Worm (Caenorhabditis elegans) whole organism, L4 larva: ENCODE measurements around the gene hpo-19.

Source experiments
- Y75B8A.6 ChIP-seq: fragments of 200-800 bp; sonication (Bioruptor generic); IDR thresholded peaks from 2 replicates; pipeline ENCODE4 v1.3.6; 2022; ENCODE audit warnings: missing genetic modification reagents, missing genetic modification characterization, missing compliant biosample characterization
- ZK546.5 ChIP-seq, 2 experiments: sonication (generic microtip); optimal IDR thresholded peaks; 2 replicates each; lab custom pipeline; 2017; ENCODE audit warnings: missing biosample characterization in 2 of 2, missing genetic modification characterization in 2 of 2
- aly-2 ChIP-seq: sonication (generic microtip); optimal IDR thresholded peaks from 2 replicates; lab custom pipeline; 2018; ENCODE audit warnings: missing biosample characterization, missing genetic modification characterization
- ama-1 ChIP-seq: fragments of 150-350 bp; optimal IDR thresholded peaks from 2 replicates; lab custom pipeline; 2014; ENCODE audit warnings: inconsistent platforms, mixed read lengths
- arid-1 ChIP-seq: fragments of 200-800 bp; sonication (Bioruptor generic); conservative IDR thresholded peaks from 2 replicates; pipeline ENCODE4 v1.3.6; 2022; ENCODE audit warnings: missing genetic modification reagents, missing genetic modification characterization, missing compliant biosample characterization
- daf-12 ChIP-seq: fragments of 150-350 bp; optimal IDR thresholded peaks from 2 replicates; lab custom pipeline; 2014; ENCODE audit warnings: missing biosample characterization, missing genetic modification reagents, missing genetic modification characterization
- daf-16 ChIP-seq, 3 experiments: sonication (generic microtip); optimal IDR thresholded peaks; 2 replicates each; lab custom pipeline; 2016 to 2017; ENCODE audit warnings: missing genetic modification characterization in 3 of 3, missing genetic modification reagents in 3 of 3, mild to moderate bottlenecking in 2 of 3, missing compliant biosample characterization in 2 of 3, missing biosample characterization in 1 of 3, moderate library complexity in 1 of 3
- daf-19 ChIP-seq: fragments of 200-800 bp; sonication (Bioruptor generic); conservative IDR thresholded peaks from 2 replicates; pipeline ENCODE4 v1.3.6; 2022; ENCODE audit warnings: missing genetic modification characterization, missing compliant biosample characterization
- daf-8 ChIP-seq: fragments of 200-800 bp; sonication (Bioruptor generic); IDR thresholded peaks from 2 replicates; pipeline ENCODE4 v1.3.6; 2022; ENCODE audit warnings: missing genetic modification characterization, missing compliant biosample characterization
- dmd-6 ChIP-seq: fragments of 200-800 bp; sonication (Bioruptor generic); IDR thresholded peaks from 2 replicates; pipeline ENCODE4 v1.3.6; 2022; ENCODE audit warnings: missing genetic modification reagents, missing genetic modification characterization, missing compliant biosample characterization
- dpl-1 ChIP-seq: fragments of 150-350 bp; optimal IDR thresholded peaks from 2 replicates; lab custom pipeline; 2014; ENCODE audit warnings: missing biosample characterization, missing genetic modification reagents, missing genetic modification characterization
- duxl-1 ChIP-seq: sonication (generic microtip); optimal IDR thresholded peaks from 2 replicates; lab custom pipeline; 2016; ENCODE audit warnings: mild to moderate bottlenecking, missing genetic modification characterization, moderate library complexity, missing compliant biosample characterization; ENCODE audit not compliant: poor library complexity
- dve-1 ChIP-seq: sonication (generic microtip); optimal IDR thresholded peaks from 2 replicates; lab custom pipeline; 2017; ENCODE audit warnings: antibody characterized with exemption, mild to moderate bottlenecking, missing genetic modification characterization, missing compliant biosample characterization; ENCODE audit not compliant: insufficient read depth
- egl-27 ChIP-seq: sonication (generic microtip); optimal IDR thresholded peaks from 3 replicates; lab custom pipeline; 2017; ENCODE audit warnings: missing biosample characterization, missing genetic modification reagents, missing genetic modification characterization
- egl-43 ChIP-seq: fragments of 200-800 bp; sonication (Bioruptor generic); IDR thresholded peaks from 2 replicates; pipeline ENCODE4 v1.3.6; 2022; ENCODE audit warnings: missing genetic modification reagents, missing genetic modification characterization, missing compliant biosample characterization
- gei-8 ChIP-seq: fragments of 200-800 bp; sonication (Bioruptor generic); optimal IDR thresholded peaks from 2 replicates; lab custom pipeline; 2018; ENCODE audit warnings: mild to moderate bottlenecking, missing genetic modification characterization, missing compliant biosample characterization
- hlh-11 ChIP-seq: fragments of 200-800 bp; sonication (Bioruptor generic); optimal IDR thresholded peaks from 2 replicates; lab custom pipeline; 2018; ENCODE audit warnings: mild to moderate bottlenecking, missing genetic modification characterization, missing compliant biosample characterization
- hlh-30 ChIP-seq: sonication (generic microtip); optimal IDR thresholded peaks from 2 replicates; lab custom pipeline; 2017; ENCODE audit warnings: antibody characterized with exemption, mild to moderate bottlenecking, missing genetic modification characterization, missing compliant biosample characterization; ENCODE audit not compliant: insufficient read depth
- jun-1 ChIP-seq: fragments of 150-350 bp; optimal IDR thresholded peaks from 2 replicates; lab custom pipeline; 2014; ENCODE audit warnings: missing biosample characterization, missing genetic modification reagents, missing genetic modification characterization
- lin-1 ChIP-seq: fragments of 200-800 bp; sonication (Bioruptor generic); IDR thresholded peaks from 2 replicates; pipeline ENCODE4 v1.3.6; 2022; ENCODE audit warnings: missing genetic modification reagents, missing genetic modification characterization, missing compliant biosample characterization
- lin-38 ChIP-seq: fragments of 200-800 bp; sonication (Bioruptor generic); IDR thresholded peaks from 2 replicates; pipeline ENCODE4 v1.3.6; 2022; ENCODE audit warnings: missing genetic modification reagents, missing genetic modification characterization, missing compliant biosample characterization
- mdt-29 ChIP-seq: fragments of 200-800 bp; sonication (Bioruptor generic); IDR thresholded peaks from 2 replicates; pipeline ENCODE4 v1.3.6; 2022; ENCODE audit warnings: missing genetic modification reagents, missing genetic modification characterization, missing compliant biosample characterization
- mxl-2 ChIP-seq: fragments of 200-800 bp; sonication (Bioruptor generic); conservative IDR thresholded peaks from 2 replicates; pipeline ENCODE4 v1.3.6; 2022; ENCODE audit warnings: missing genetic modification reagents, missing genetic modification characterization, missing compliant biosample characterization
- nhr-102 ChIP-seq: sonication (generic microtip); optimal IDR thresholded peaks from 2 replicates; lab custom pipeline; 2016; ENCODE audit warnings: mild to moderate bottlenecking, missing genetic modification characterization, moderate library complexity, missing compliant biosample characterization
- nhr-237 ChIP-seq: sonication (generic microtip); optimal IDR thresholded peaks from 2 replicates; lab custom pipeline; 2017; ENCODE audit warnings: missing biosample characterization, missing genetic modification characterization
- nhr-25 ChIP-seq: sonication (generic microtip); optimal IDR thresholded peaks from 2 replicates; lab custom pipeline; 2017; ENCODE audit warnings: missing genetic modification characterization, mild to moderate bottlenecking, missing compliant biosample characterization, antibody characterized with exemption, moderate library complexity, borderline replicate concordance; ENCODE audit not compliant: insufficient read depth
- nhr-28 ChIP-seq: fragments of 150-350 bp; optimal IDR thresholded peaks from 2 replicates; lab custom pipeline; 2014; ENCODE audit warnings: missing biosample characterization, missing genetic modification characterization
- nhr-48 ChIP-seq: sonication (generic microtip); optimal IDR thresholded peaks from 2 replicates; lab custom pipeline; 2016; ENCODE audit warnings: mild to moderate bottlenecking, missing genetic modification characterization, missing compliant biosample characterization
- nhr-6 ChIP-seq: fragments of 150-350 bp; optimal IDR thresholded peaks from 2 replicates; lab custom pipeline; 2014; ENCODE audit warnings: missing biosample characterization, missing genetic modification characterization
- nhr-77 ChIP-seq: fragments of 150-350 bp; optimal IDR thresholded peaks from 2 replicates; lab custom pipeline; 2014; ENCODE audit warnings: missing biosample characterization, missing genetic modification characterization
- pqm-1 ChIP-seq: sonication (generic microtip); optimal IDR thresholded peaks from 2 replicates; lab custom pipeline; 2017; ENCODE audit warnings: missing biosample characterization, missing genetic modification characterization
- rbr-2 ChIP-seq: sonication (generic microtip); optimal IDR thresholded peaks from 2 replicates; lab custom pipeline; 2016; ENCODE audit warnings: missing genotype, missing genetic modification characterization, missing compliant biosample characterization
- saeg-2 ChIP-seq: fragments of 200-800 bp; sonication (Bioruptor generic); IDR thresholded peaks from 2 replicates; pipeline ENCODE4 v1.3.6; 2022; ENCODE audit warnings: missing genetic modification reagents, missing genetic modification characterization, missing compliant biosample characterization
- sdz-12 ChIP-seq: fragments of 200-800 bp; sonication (Bioruptor generic); optimal IDR thresholded peaks from 2 replicates; lab custom pipeline; 2018; ENCODE audit warnings: mild to moderate bottlenecking, missing genetic modification characterization, missing compliant biosample characterization
- skn-1 ChIP-seq: fragments of 150-350 bp; optimal IDR thresholded peaks from 2 replicates; lab custom pipeline; 2014; ENCODE audit warnings: missing biosample characterization, missing genetic modification characterization
- spr-3 ChIP-seq: fragments of 200-800 bp; sonication (Bioruptor generic); optimal IDR thresholded peaks from 2 replicates; lab custom pipeline; 2018; ENCODE audit warnings: mild to moderate bottlenecking, missing genetic modification characterization, missing compliant biosample characterization
- tra-1 ChIP-seq: fragments of 200-800 bp; sonication (Bioruptor generic); IDR thresholded peaks from 2 replicates; pipeline ENCODE4 v1.3.6; 2022; ENCODE audit warnings: missing genetic modification reagents, missing genetic modification characterization, missing compliant biosample characterization
- unc-62 ChIP-seq, 3 experiments: fragments of 150-350 bp in 1 of 3; sonication (generic microtip); optimal IDR thresholded peaks in 2 of 3; peaks in 1 of 3; 1 replicate in 1 of 3; 2 replicates in 2 of 3; lab custom pipeline; 2014 to 2017; ENCODE audit warnings: missing biosample characterization in 3 of 3, missing genetic modification characterization in 3 of 3, missing genetic modification reagents in 3 of 3, missing genotype in 1 of 3
- zfp-2 ChIP-seq: sonication (generic microtip); optimal IDR thresholded peaks from 2 replicates; lab custom pipeline; 2016; ENCODE audit warnings: mild to moderate bottlenecking, missing genetic modification characterization, missing compliant biosample characterization
- zfp-3 ChIP-seq: fragments of 200-800 bp; sonication (Bioruptor generic); conservative IDR thresholded peaks from 2 replicates; pipeline ENCODE4 v1.3.6; 2022; ENCODE audit warnings: missing genetic modification reagents, missing genetic modification characterization, missing compliant biosample characterization

hpo-19 gene

DNA sequence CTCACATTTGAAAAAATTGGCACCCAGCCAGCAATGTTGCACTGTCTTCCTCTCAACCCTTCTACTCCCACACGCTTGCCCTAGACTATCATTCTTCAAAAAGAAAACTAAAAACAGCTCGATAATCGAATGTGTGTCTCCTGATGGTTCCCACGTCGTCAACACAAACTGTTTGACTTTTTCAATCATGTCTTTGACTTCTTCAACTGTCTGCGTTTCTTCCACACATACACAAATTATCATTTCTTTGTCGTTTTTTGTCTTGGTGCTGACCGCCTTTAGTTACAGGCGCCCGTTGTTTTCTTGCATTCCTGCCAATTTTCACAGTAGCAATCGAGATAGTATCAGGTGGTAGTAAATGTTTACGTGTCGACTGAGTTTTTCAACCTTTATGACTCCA is 26.2 kb downstream of the hpo-19 start (continued):
- TF ChIP-seq ZK546.5 (tag; optimal IDR thresholded peaks at IDR 0.05; lab: Kevin White, UChicago) (no peak), duxl-1 (tag; lab: Kevin White, UChicago) (no peak), dpl-1 (GFP tag; lab: Kevin White, UChicago) (peak; percentile 32), daf-19 (GFP tag; lab: Robert Waterston, UW) (no peak), zfp-2 (tag; lab: Kevin White, UChicago) (no peak), dmd-6 (GFP tag; lab: Robert Waterston, UW) (peak; percentile 32; the same call in 1 of the 2 replicates), rbr-2 (no peak), sdz-12 (no peak), nhr-102 (tag; lab: Kevin White, UChicago) (no peak), saeg-2 (GFP tag; lab: Robert Waterston, UW) (no peak), nhr-237 (tag; lab: Kevin White, UChicago) (no peak), zfp-3 (GFP tag; lab: Robert Waterston, UW) (no peak), nhr-25 (tag; lab: Kevin White, UChicago) (no peak)

DNA sequence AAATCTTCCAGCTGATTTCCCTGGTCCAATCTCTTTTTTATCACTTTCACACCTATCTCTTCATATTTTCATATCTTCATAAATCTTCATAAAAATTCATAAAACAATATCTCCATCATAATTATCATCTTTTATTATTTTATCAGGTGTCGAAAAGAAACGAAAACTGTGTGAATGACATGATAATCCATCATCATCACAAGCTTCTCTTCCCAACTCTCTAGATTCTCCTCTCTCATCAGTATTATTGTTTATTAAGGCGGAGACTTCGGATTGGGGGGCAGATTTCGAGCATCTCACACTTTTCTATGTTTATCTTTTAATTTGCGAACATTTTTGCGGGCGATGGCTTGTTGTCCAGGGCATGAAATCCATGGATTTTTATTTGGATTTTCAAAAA is 27.8 kb downstream of the hpo-19 start:
- no peak for TF ChIP-seq mxl-2 (GFP tag; lab: Robert Waterston, UW)
- TF ChIP-seq aly-2 (tag; lab: Kevin White, UChicago), result no peak
- TF ChIP-seq egl-43, result no peak

ce11 chrV:6464765-6465164 is 28.3 kb downstream of the hpo-19 start, which contains the start of gene unc-83:
Gene unc-83 (plus strand): TSS chrV:6465065.
- TF ChIP-seq mdt-29 (no peak), unc-62 (GFP tag; optimal IDR thresholded peaks at IDR 0.05 in 1 of 2; lab: Kevin White, UChicago) (peak in 1 of 2 experiments; percentile 45), unc-62 (tag; optimal IDR thresholded peaks at IDR 0.05; lab: Kevin White, UChicago) (no peak)

- TF ChIP-seq tra-1 (GFP tag; lab: Robert Waterston, UW) (no peak), daf-12 (tag; lab: Kevin White, UChicago) (no peak), arid-1 (no peak), rbr-2 (no peak), egl-27 (no peak), lin-38 (no peak), hlh-30 (no peak), ama-1 (no peak), nhr-102 (tag; lab: Kevin White, UChicago) (no peak), daf-8 (no peak), jun-1 (tag; lab: Kevin White, UChicago) (no peak), Y75B8A.6 (GFP tag; lab: Robert Waterston, UW) (no peak), nhr-48 (tag; lab: Kevin White, UChicago) (no peak), zfp-2 (tag; lab: Kevin White, UChicago) (no peak)
These were observed 31.2 kb downstream of the hpo-19 start for ce11 chrV:6467676-6468075.

- TF ChIP-seq unc-62 (GFP tag; optimal IDR thresholded peaks at IDR 0.05 in 1 of 2; lab: Kevin White, UChicago), result peak in 1 of 2 experiments; percentile 4
- TF ChIP-seq unc-62 (tag; optimal IDR thresholded peaks at IDR 0.05; lab: Kevin White, UChicago), result no peak
- TF ChIP-seq nhr-6 (tag; lab: Kevin White, UChicago), result no peak
These were observed 34.8 kb downstream of the hpo-19 start for ce11 chrV:6471208-6471607.

DNA sequence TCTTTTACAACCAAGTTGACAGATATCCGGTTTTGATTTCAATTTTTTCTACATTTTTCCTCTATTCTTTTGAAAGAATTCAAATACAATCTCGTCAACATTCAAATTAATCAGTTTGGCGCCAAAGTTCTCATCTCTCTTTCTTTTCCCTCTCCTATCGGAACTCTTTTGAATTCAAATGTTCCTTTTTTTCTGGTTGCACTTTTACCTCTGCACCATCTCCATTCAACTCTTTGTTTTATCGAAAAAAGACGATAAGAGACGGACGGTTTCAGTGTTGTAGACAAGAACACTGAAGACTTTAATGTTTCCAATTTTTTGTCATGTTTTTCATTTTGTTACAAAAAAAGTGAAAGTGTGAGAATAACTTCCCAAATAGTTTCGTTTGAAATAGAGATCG is 39.6 kb downstream of the hpo-19 start:
- TF ChIP-seq mdt-29 (no peak), tra-1 (GFP tag; lab: Robert Waterston, UW) (no peak), nhr-48 (tag; lab: Kevin White, UChicago) (no peak), daf-8 (no peak), ama-1 (no peak), rbr-2 (no peak), dpl-1 (GFP tag; lab: Kevin White, UChicago) (peak; percentile 36), skn-1 (tag; lab: Kevin White, UChicago) (no peak), pqm-1 (tag; lab: Kevin White, UChicago) (peak; percentile 90), nhr-77 (tag; lab: Kevin White, UChicago) (peak; percentile 43), daf-16 (GFP tag; optimal IDR thresholded peaks at IDR 0.05; lab: Kevin White, UChicago) (no peak), daf-16 (tag; optimal IDR thresholded peaks at IDR 0.05; lab: Kevin White, UChicago) (peak; percentile 77), dmd-6 (GFP tag; lab: Robert Waterston, UW) (peak; percentile 60), spr-3 (GFP tag; lab: Kevin White, UChicago) (no peak), dve-1 (peak; percentile 83), aly-2 (tag; lab: Kevin White, UChicago) (no peak), nhr-28 (tag; lab: Kevin White, UChicago) (peak; percentile 72), lin-1 (GFP tag; lab: Robert Waterston, UW) (peak; percentile 46; the same call in 1 of the 2 replicates), hlh-11 (tag; lab: Kevin White, UChicago) (peak; percentile 61), gei-8 (no peak)
